Worm (Caenorhabditis elegans) whole organism, L1 larva: ENCODE measurements around the gene F13H8.12.

Experiments used
- F16B12.6 ChIP-seq: fragments of 150-350 bp; optimal IDR thresholded peaks from 2 replicates; lab custom pipeline; 2014; ENCODE audit warnings: missing biosample characterization, missing genetic modification characterization
- Y116A8C.19 ChIP-seq: sonication (generic microtip); optimal IDR thresholded peaks from 2 replicates; lab custom pipeline; 2016; ENCODE audit warnings: missing compliant biosample characterization, missing genetic modification characterization, borderline replicate concordance
- aly-2 ChIP-seq: fragments of 150-350 bp; optimal IDR thresholded peaks from 2 replicates; lab custom pipeline; 2014; ENCODE audit warnings: missing biosample characterization, missing genetic modification characterization
- ama-1 ChIP-seq: fragments of 150-350 bp; optimal IDR thresholded peaks from 2 replicates; lab custom pipeline; 2014
- ceh-82 ChIP-seq, 3 experiments: fragments of 150-350 bp in 1 of 3; sonication (generic microtip) in 2 of 3; optimal IDR thresholded peaks; 2 replicates each; lab custom pipeline; 2014 to 2017; ENCODE audit warnings: missing biosample characterization in 3 of 3, missing genetic modification characterization in 3 of 3
- ceh-88 ChIP-seq: fragments of 200-800 bp; sonication (Bioruptor generic); IDR thresholded peaks from 2 replicates; pipeline ENCODE4 v1.3.6; 2022; ENCODE audit warnings: missing genetic modification characterization, missing compliant biosample characterization
- ces-1 ChIP-seq: fragments of 150-350 bp; optimal IDR thresholded peaks from 2 replicates; lab custom pipeline; 2014; ENCODE audit warnings: missing biosample characterization, missing genetic modification reagents, missing genetic modification characterization
- dpl-1 ChIP-seq, 3 experiments: fragments of 150-350 bp in 2 of 3; sonication (generic microtip) in 1 of 3; optimal IDR thresholded peaks; 2 replicates each; lab custom pipeline; 2014 to 2017; ENCODE audit warnings: missing biosample characterization in 3 of 3, missing genetic modification characterization in 3 of 3, missing genetic modification reagents in 3 of 3
- dsc-1 ChIP-seq: sonication (generic microtip); optimal IDR thresholded peaks from 2 replicates; lab custom pipeline; 2016; ENCODE audit warnings: mild to moderate bottlenecking, missing genetic modification characterization, missing compliant biosample characterization
- efl-1 ChIP-seq, 4 experiments: fragments of 150-350 bp; optimal IDR thresholded peaks in 3 of 4; peaks in 1 of 4; 1 replicate in 1 of 4; 2 replicates in 3 of 4; lab custom pipeline; 2014; ENCODE audit warnings: missing biosample characterization in 2 of 4, missing genetic modification characterization in 2 of 4, missing genetic modification reagents in 2 of 4
- efl-3 ChIP-seq: fragments of 200-800 bp; sonication (Bioruptor generic); optimal IDR thresholded peaks from 2 replicates; lab custom pipeline; 2018; ENCODE audit warnings: mild to moderate bottlenecking, missing genetic modification characterization, missing compliant biosample characterization
- egl-27 ChIP-seq, 2 experiments: fragments of 150-350 bp in 1 of 2; sonication (generic microtip); optimal IDR thresholded peaks; 3 replicates each; lab custom pipeline; 2017 to 2018; ENCODE audit warnings: missing biosample characterization in 2 of 2, missing genetic modification characterization in 2 of 2, missing genetic modification reagents in 2 of 2
- elt-2 ChIP-seq: sonication (generic microtip); optimal IDR thresholded peaks from 2 replicates; lab custom pipeline; 2016; ENCODE audit warnings: missing genetic modification characterization, mild to moderate bottlenecking, inconsistent platforms, missing compliant biosample characterization, missing genetic modification reagents
- elt-3 ChIP-seq, 6 experiments: fragments of 150-350 bp in 1 of 6; sonication (generic microtip); optimal IDR thresholded peaks; 2 replicates each; lab custom pipeline; 2017 to 2018; ENCODE audit warnings: missing biosample characterization in 6 of 6, missing genetic modification characterization in 6 of 6, inconsistent platforms in 1 of 6
- ets-5 ChIP-seq: fragments of 200-800 bp; sonication (Bioruptor generic); IDR thresholded peaks from 2 replicates; pipeline ENCODE4 v1.3.6; 2022; ENCODE audit warnings: missing genetic modification characterization, missing compliant biosample characterization
- fkh-10 ChIP-seq: sonication (generic microtip); optimal IDR thresholded peaks from 2 replicates; lab custom pipeline; 2017; ENCODE audit warnings: missing biosample characterization, missing genetic modification reagents, missing genetic modification characterization
- fkh-4 ChIP-seq: sonication (generic microtip); optimal IDR thresholded peaks from 2 replicates; lab custom pipeline; 2016; ENCODE audit warnings: missing compliant biosample characterization, missing genetic modification characterization, borderline replicate concordance
- fkh-8 ChIP-seq: sonication (generic microtip); optimal IDR thresholded peaks from 2 replicates; lab custom pipeline; 2016; ENCODE audit warnings: mild to moderate bottlenecking, missing genetic modification characterization, missing compliant biosample characterization
- fos-1 ChIP-seq: fragments of 150-350 bp; optimal IDR thresholded peaks from 2 replicates; lab custom pipeline; 2014; ENCODE audit warnings: missing biosample characterization, missing genetic modification characterization
- hlh-17 ChIP-seq: fragments of 200-800 bp; sonication (Bioruptor generic); optimal IDR thresholded peaks from 2 replicates; lab custom pipeline; 2018; ENCODE audit warnings: missing genetic modification characterization, mild to moderate bottlenecking, missing compliant biosample characterization, moderate library complexity, borderline replicate concordance
- hpl-2 ChIP-seq: fragments of 150-350 bp; optimal IDR thresholded peaks from 2 replicates; lab custom pipeline; 2014; ENCODE audit warnings: missing biosample characterization, missing genetic modification reagents, missing genetic modification characterization
- irx-1 ChIP-seq: sonication (generic microtip); optimal IDR thresholded peaks from 2 replicates; lab custom pipeline; 2016; ENCODE audit warnings: missing genetic modification characterization, missing compliant biosample characterization
- isw-1 ChIP-seq: fragments of 200-800 bp; sonication (Bioruptor generic); IDR thresholded peaks from 2 replicates; pipeline ENCODE4 v1.3.6; 2022; ENCODE audit warnings: missing genetic modification characterization, missing compliant biosample characterization
- lin-14 ChIP-seq: fragments of 200-800 bp; sonication (Bioruptor generic); optimal IDR thresholded peaks from 2 replicates; lab custom pipeline; 2018; ENCODE audit warnings: mild to moderate bottlenecking, missing genetic modification characterization, moderate library complexity, missing compliant biosample characterization
- lin-39 ChIP-seq: fragments of 150-350 bp; optimal IDR thresholded peaks from 2 replicates; lab custom pipeline; 2014; ENCODE audit warnings: missing biosample characterization, missing genetic modification reagents, missing genetic modification characterization
- lsy-2 ChIP-seq, 2 experiments: fragments of 150-350 bp; optimal IDR thresholded peaks; 2 replicates each; lab custom pipeline; 2014; ENCODE audit warnings: missing biosample characterization in 2 of 2, missing genetic modification characterization in 2 of 2
- mab-9 ChIP-seq: fragments of 200-800 bp; sonication (Bioruptor generic); IDR thresholded peaks from 2 replicates; pipeline ENCODE4 v1.3.6; 2022; ENCODE audit warnings: missing genetic modification reagents, missing genetic modification characterization, missing compliant biosample characterization
- mdl-1 ChIP-seq, 2 experiments: fragments of 150-350 bp; optimal IDR thresholded peaks; 2 replicates each; lab custom pipeline; 2014 to 2017; ENCODE audit warnings: missing biosample characterization in 2 of 2, missing genetic modification characterization in 2 of 2, inconsistent platforms in 1 of 2
- mep-1 ChIP-seq: fragments of 150-350 bp; optimal IDR thresholded peaks from 2 replicates; lab custom pipeline; 2014; ENCODE audit warnings: missing biosample characterization, missing genetic modification characterization
- nhr-11 ChIP-seq: fragments of 150-350 bp; optimal IDR thresholded peaks from 2 replicates; lab custom pipeline; 2014; ENCODE audit warnings: missing biosample characterization, missing genetic modification characterization
- nhr-19 ChIP-seq: fragments of 200-800 bp; sonication (Bioruptor generic); conservative IDR thresholded peaks from 2 replicates; pipeline ENCODE4 v1.3.6; 2022; ENCODE audit warnings: missing genetic modification characterization, missing compliant biosample characterization
- nhr-28 ChIP-seq: fragments of 150-350 bp; optimal IDR thresholded peaks from 2 replicates; lab custom pipeline; 2014; ENCODE audit warnings: missing biosample characterization, missing genetic modification characterization
- nhr-47 ChIP-seq: sonication (generic microtip); optimal IDR thresholded peaks from 2 replicates; lab custom pipeline; 2016; ENCODE audit warnings: mild to moderate bottlenecking, missing genetic modification characterization, moderate library complexity, missing compliant biosample characterization
- nhr-76 ChIP-seq: sonication (generic microtip); optimal IDR thresholded peaks from 2 replicates; lab custom pipeline; 2017; ENCODE audit warnings: missing biosample characterization, missing genetic modification characterization
- nhr-84 ChIP-seq: sonication (generic microtip); optimal IDR thresholded peaks from 2 replicates; lab custom pipeline; 2017; ENCODE audit warnings: missing biosample characterization, missing genetic modification characterization
- nhr-90 ChIP-seq: sonication (generic microtip); optimal IDR thresholded peaks from 2 replicates; lab custom pipeline; 2016; ENCODE audit warnings: mild to moderate bottlenecking, missing genetic modification characterization, missing compliant biosample characterization; ENCODE audit not compliant: poor library complexity
- pag-3 ChIP-seq: sonication (generic microtip); optimal IDR thresholded peaks from 2 replicates; lab custom pipeline; 2017; ENCODE audit warnings: missing genetic modification characterization, mild to moderate bottlenecking, missing compliant biosample characterization, antibody characterized with exemption, borderline replicate concordance; ENCODE audit not compliant: insufficient read depth
- skn-1 ChIP-seq: fragments of 150-350 bp; optimal IDR thresholded peaks from 2 replicates; lab custom pipeline; 2014; ENCODE audit warnings: missing biosample characterization, missing genetic modification characterization
- snpc-4 ChIP-seq: fragments of 150-350 bp; optimal IDR thresholded peaks from 2 replicates; lab custom pipeline; 2014; ENCODE audit warnings: missing biosample characterization, missing genetic modification characterization
- sox-4 ChIP-seq: sonication (generic microtip); optimal IDR thresholded peaks from 2 replicates; lab custom pipeline; 2016; ENCODE audit warnings: missing genetic modification characterization, missing compliant biosample characterization
- sptf-1 ChIP-seq: fragments of 150-350 bp; optimal IDR thresholded peaks from 2 replicates; lab custom pipeline; 2014; ENCODE audit warnings: missing biosample characterization, missing genetic modification characterization
- swsn-7 ChIP-seq: sonication (generic microtip); optimal IDR thresholded peaks from 2 replicates; lab custom pipeline; 2016; ENCODE audit warnings: missing genetic modification characterization, missing compliant biosample characterization
- tbx-2 ChIP-seq: sonication (generic microtip); optimal IDR thresholded peaks from 2 replicates; lab custom pipeline; 2016; ENCODE audit warnings: missing genetic modification characterization, missing compliant biosample characterization
- tlp-1 ChIP-seq: fragments of 150-350 bp; optimal IDR thresholded peaks from 2 replicates; lab custom pipeline; 2014; ENCODE audit warnings: missing biosample characterization, missing genetic modification characterization
- unc-30 ChIP-seq: sonication (generic microtip); optimal IDR thresholded peaks from 2 replicates; lab custom pipeline; 2017; ENCODE audit warnings: missing biosample characterization, missing genetic modification characterization
- unc-86 ChIP-seq: sonication (generic microtip); optimal IDR thresholded peaks from 2 replicates; lab custom pipeline; 2016; ENCODE audit warnings: missing genetic modification characterization, missing compliant biosample characterization
- unc-98 ChIP-seq: fragments of 200-800 bp; sonication (Bioruptor generic); IDR thresholded peaks from 2 replicates; pipeline ENCODE4 v1.3.6; 2022; ENCODE audit warnings: missing genetic modification characterization, missing compliant biosample characterization
- xbp-1 ChIP-seq: sonication (generic microtip); optimal IDR thresholded peaks from 2 replicates; lab custom pipeline; 2016; ENCODE audit warnings: missing genetic modification characterization, missing compliant biosample characterization
- zag-1 ChIP-seq: fragments of 150-350 bp; optimal IDR thresholded peaks from 2 replicates; lab custom pipeline; 2014; ENCODE audit warnings: missing biosample characterization, missing genetic modification characterization
- ztf-11 ChIP-seq, 2 experiments: sonication (generic microtip); optimal IDR thresholded peaks; 2 replicates each; lab custom pipeline; 2016 to 2017; ENCODE audit warnings: missing genetic modification characterization in 2 of 2, missing biosample characterization in 1 of 2, missing compliant biosample characterization in 1 of 2

F13H8.12 gene

DNA sequence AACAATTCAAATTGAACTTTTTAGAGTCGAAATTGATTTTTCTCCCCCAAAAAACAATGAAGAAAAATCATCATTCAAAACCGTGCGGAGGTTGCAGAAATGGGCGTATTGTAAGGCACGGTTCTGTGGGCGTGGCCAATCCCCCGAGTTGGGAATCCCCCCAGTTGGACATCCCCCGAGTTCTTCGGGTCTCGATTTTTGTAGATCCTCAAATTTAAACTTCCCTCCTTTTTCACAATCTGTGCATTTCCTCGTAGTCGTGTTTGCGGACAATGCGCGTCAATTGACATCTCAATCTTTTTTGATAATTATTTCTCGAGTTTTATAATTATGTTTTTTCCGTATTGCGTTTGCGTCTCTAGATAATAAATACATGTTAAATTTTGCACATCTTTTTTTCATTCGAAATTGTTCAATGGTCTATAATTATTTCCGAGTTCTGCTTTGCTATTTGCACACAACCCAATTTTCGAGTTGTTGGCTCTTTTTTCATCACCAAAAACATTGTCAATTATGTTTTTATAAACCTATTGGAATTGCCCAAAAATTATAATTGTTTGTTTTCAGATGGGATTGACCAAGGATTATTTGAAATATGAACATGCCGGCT lies 7.6 kb downstream of the F13H8.12 start, which contains the start of gene F13H8.2 (continued):
- TF ChIP-seq dpl-1 (GFP tag; optimal IDR thresholded peaks at IDR 0.05; lab: Kevin White, UChicago) (peak; percentile 96 to 98 (median 97)), ama-1 (lab: Kevin White, UChicago) (peak; percentile 67), unc-86 (peak; percentile 80), aly-2 (peak; percentile 63), mab-9 (GFP tag; lab: Robert Waterston, UW) (peak; percentile 83), zag-1 (no peak), pag-3 (no peak), irx-1 (tag; lab: Kevin White, UChicago) (peak; percentile 58), mep-1 (tag; lab: Kevin White, UChicago) (peak; percentile 80), lin-14 (GFP tag; lab: Kevin White, UChicago) (peak; percentile 75), nhr-19 (GFP tag; lab: Robert Waterston, UW) (peak; percentile 89), sox-4 (tag; lab: Kevin White, UChicago) (peak; percentile 25), elt-2 (peak; percentile 37), ets-5 (GFP tag; lab: Robert Waterston, UW) (no peak), xbp-1 (tag; lab: Kevin White, UChicago) (peak; percentile 75), egl-27 (tag; optimal IDR thresholded peaks at IDR 0.05; lab: Kevin White, UChicago) (no peak), hpl-2 (GFP tag; lab: Kevin White, UChicago) (no peak), efl-1 (optimal IDR thresholded peaks at IDR 0.05; lab: Kevin White, UChicago) (peak; percentile 97 to 99), efl-1 (GFP tag; optimal IDR thresholded peaks at IDR 0.05 in 1 of 2; lab: Kevin White, UChicago) (peak; percentile 98 to 100), Y116A8C.19 (tag; lab: Kevin White, UChicago) (no peak), ceh-88 (GFP tag; lab: Robert Waterston, UW) (peak; percentile 81), skn-1 (tag; lab: Kevin White, UChicago) (peak; percentile 44), tbx-2 (tag; lab: Kevin White, UChicago) (peak; percentile 86), ces-1 (GFP tag; lab: Kevin White, UChicago) (no peak), nhr-28 (no peak), ceh-82 (tag; optimal IDR thresholded peaks at IDR 0.05; lab: Kevin White, UChicago) (peak; percentile 74 to 78 (median 75)), dsc-1 (tag; lab: Kevin White, UChicago) (peak; percentile 82), fkh-10 (GFP tag; lab: Kevin White, UChicago) (peak; percentile 20), nhr-90 (peak; percentile 77), nhr-47 (tag; lab: Kevin White, UChicago) (peak; percentile 91), nhr-11 (tag; lab: Kevin White, UChicago) (no peak), lin-39 (tag; lab: Kevin White, UChicago) (no peak), lsy-2 (tag; optimal IDR thresholded peaks at IDR 0.05; lab: Kevin White, UChicago) (peak; percentile 82 to 90), unc-30 (tag; lab: Kevin White, UChicago) (no peak), unc-98 (GFP tag; lab: Robert Waterston, UW) (no peak), tlp-1 (tag; lab: Kevin White, UChicago) (no peak), isw-1 (GFP tag; lab: Robert Waterston, UW) (peak; percentile 88), sptf-1 (tag; lab: Kevin White, UChicago) (no peak), swsn-7 (tag; lab: Kevin White, UChicago) (peak; percentile 82), F16B12.6 (tag; lab: Kevin White, UChicago) (peak; percentile 98), nhr-76 (tag; lab: Kevin White, UChicago) (no peak), elt-3 (tag; optimal IDR thresholded peaks at IDR 0.05; lab: Kevin White, UChicago) (peak in 2 of 6 experiments; percentile 55), fos-1 (tag; lab: Kevin White, UChicago) (peak; percentile 51), efl-3 (GFP tag; lab: Kevin White, UChicago) (no peak), ztf-11 (tag; optimal IDR thresholded peaks at IDR 0.05; lab: Kevin White, UChicago) (peak in 1 of 2 experiments; percentile 59), mdl-1 (tag; optimal IDR thresholded peaks at IDR 0.05; lab: Kevin White, UChicago) (peak in 1 of 2 experiments; percentile 75), hlh-17 (GFP tag; lab: Kevin White, UChicago) (no peak), fkh-8 (tag; lab: Kevin White, UChicago) (peak; percentile 68), nhr-84 (tag; lab: Kevin White, UChicago) (no peak), snpc-4 (peak; percentile 44), fkh-4 (tag; lab: Kevin White, UChicago) (no peak)
